Worm (Caenorhabditis elegans): ENCODE measurements around the gene T05A8.7.

T05A8.7 gene

ce11 chrII:2734266-2734665 is 7.9 kb downstream of the T05A8.7 start:
- TF ChIP-seq unc-62 (GFP tag; optimal IDR thresholded peaks at IDR 0.05), result no peak

- TF ChIP-seq unc-62 (GFP tag; optimal IDR thresholded peaks at IDR 0.05), result no peak
Measured at ce11 chrII:2730647-2731046, 11.5 kb downstream of the T05A8.7 start.

ce11 chrII:2726774-2727173 is 15.4 kb downstream of the T05A8.7 start:
- TF ChIP-seq unc-62 (GFP tag; optimal IDR thresholded peaks at IDR 0.05), result no peak

- no peak for TF ChIP-seq unc-62 (GFP tag; optimal IDR thresholded peaks at IDR 0.05)
Measured at ce11 chrII:2725561-2725960, 16.6 kb downstream of the T05A8.7 start, which contains the start of the genes T05A8.11 and nep-2. Gene T05A8.11, minus strand, starts transcription at chrII:2725661. Gene nep-2, minus strand, starts transcription at chrII:2725752.

- no peak for TF ChIP-seq unc-62 (GFP tag; optimal IDR thresholded peaks at IDR 0.05)
Measured at ce11 chrII:2721992-2722391, 20.2 kb downstream of the T05A8.7 start.

ce11 chrII:2719212-2719611 is 22.9 kb downstream of the T05A8.7 start:
- TF ChIP-seq unc-62 (GFP tag; optimal IDR thresholded peaks at IDR 0.05), result no peak

ce11 chrII:2717335-2717734 is 24.8 kb downstream of the T05A8.7 start, which contains the start of gene T05A8.3:
Gene T05A8.3, minus strand, starts transcription at chrII:2717435.
- TF ChIP-seq unc-62 (GFP tag; optimal IDR thresholded peaks at IDR 0.05), result no peak

ce11 chrII:2710919-2711318 is 31.2 kb downstream of the T05A8.7 start, which contains the start of gene T05A8.2:
Gene T05A8.2, minus strand, starts transcription at chrII:2711019.
- TF ChIP-seq unc-62 (GFP tag; optimal IDR thresholded peaks at IDR 0.05), result no peak

- TF ChIP-seq unc-62 (GFP tag; optimal IDR thresholded peaks at IDR 0.05), result no peak
Measured at ce11 chrII:2709942-2710341, 32.2 kb downstream of the T05A8.7 start, which contains the start of gene T05A8.1. Gene T05A8.1, minus strand, starts transcription at chrII:2710042.

ce11 chrII:2707872-2708271 is 34.3 kb downstream of the T05A8.7 start, which contains the start of gene Y47G7B.2:
Gene Y47G7B.2, minus strand, starts transcription at chrII:2708014.
- no peak for TF ChIP-seq unc-62 (GFP tag; optimal IDR thresholded peaks at IDR 0.05)

- no peak for TF ChIP-seq unc-62 (GFP tag; optimal IDR thresholded peaks at IDR 0.05)
Measured at ce11 chrII:2705200-2705599, 37.0 kb downstream of the T05A8.7 start, which contains the start of gene srh-128. Gene srh-128, minus strand, starts transcription at chrII:2705300.

ce11 chrII:2702757-2703156 is 39.4 kb downstream of the T05A8.7 start, which contains the start of gene sri-60:
Gene sri-60, minus strand, starts transcription at chrII:2702857.
- no peak for TF ChIP-seq unc-62 (GFP tag; optimal IDR thresholded peaks at IDR 0.05)

ce11 chrII:2700229-2700628 is 41.9 kb downstream of the T05A8.7 start, which contains the start of gene sri-61:
Gene sri-61, minus strand, starts transcription at chrII:2700329.
- no peak for TF ChIP-seq unc-62 (GFP tag; optimal IDR thresholded peaks at IDR 0.05)

ce11 chrII:2698378-2698777 is 43.8 kb downstream of the T05A8.7 start, which contains the start of gene sri-62:
Gene sri-62, minus strand, starts transcription at chrII:2698478.
- no peak for TF ChIP-seq unc-62 (GFP tag; optimal IDR thresholded peaks at IDR 0.05)

ce11 chrII:2695079-2695478 is 47.1 kb downstream of the T05A8.7 start:
- TF ChIP-seq unc-62 (GFP tag; optimal IDR thresholded peaks at IDR 0.05), result no peak

ce11 chrII:2692476-2692875 is 49.7 kb downstream of the T05A8.7 start, which contains the start of gene set-11:
Gene set-11, minus strand, starts transcription at chrII:2692576.
- TF ChIP-seq unc-62 (GFP tag; optimal IDR thresholded peaks at IDR 0.05), result no peak

All from whole organism, dauer.